Worm (Caenorhabditis elegans): ENCODE data around the gene cdc-25.3.
A peak's percentile ranks its signal among the peaks of the same experiment; 100 is the strongest.

ce11 chrIII:8904044-8904443 lies 13.7 kb downstream of the cdc-25.3 start, which contains the start of gene lin-9:
- TF ChIP-seq aly-2 (tag; optimal IDR thresholded peaks at IDR 0.05), result peak; percentile 60
- TF ChIP-seq ZK546.5 (tag; optimal IDR thresholded peaks at IDR 0.05), result peak; percentile 43
- TF ChIP-seq fkh-10 (GFP tag; optimal IDR thresholded peaks at IDR 0.05), result peak; percentile 85
- peak; percentile 32 for TF ChIP-seq nhr-77 (tag; optimal IDR thresholded peaks at IDR 0.05)
- TF ChIP-seq egl-27 (tag; optimal IDR thresholded peaks at IDR 0.05), result no peak

All from whole organism, L3 larva.